Worm (Caenorhabditis elegans): ENCODE results near the gene ttr-26.

DNA sequence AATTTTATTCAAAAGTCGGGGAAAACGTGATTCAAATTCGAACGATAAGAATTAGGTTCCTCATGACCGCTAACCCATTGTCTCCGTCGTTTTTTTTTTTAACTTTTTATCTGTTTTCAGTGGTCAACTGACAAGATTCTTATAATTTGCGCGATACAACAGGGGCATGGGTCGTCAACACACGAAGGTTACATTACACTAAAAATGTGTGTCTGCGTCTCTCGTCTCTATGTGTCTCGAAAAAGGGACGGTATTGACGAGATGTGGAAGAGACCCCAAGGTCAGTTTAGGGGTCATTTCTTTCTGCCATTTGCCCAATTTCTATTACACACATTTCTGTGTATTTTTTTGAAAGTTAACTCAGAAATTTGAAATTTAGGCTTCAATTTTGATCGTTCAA lies 9.4 kb upstream of the ttr-26 start:
- TF ChIP-seq F10B5.3 (tag; optimal IDR thresholded peaks at IDR 0.05) (no peak), mdt-29 (GFP tag; IDR thresholded peaks at IDR 0.05) (no peak), ceh-62 (tag; optimal IDR thresholded peaks at IDR 0.05) (no peak), attf-4 (tag; optimal IDR thresholded peaks at IDR 0.05) (no peak), unc-62 (GFP tag; optimal IDR thresholded peaks at IDR 0.05 in 1 of 2) (peak in 1 of 2 experiments; percentile 3), unc-62 (tag; optimal IDR thresholded peaks at IDR 0.05) (no peak), zfp-3 (GFP tag; conservative IDR thresholded peaks at IDR 0.05) (no peak), nhr-76 (tag; optimal IDR thresholded peaks at IDR 0.05) (no peak), unc-130 (GFP tag; optimal IDR thresholded peaks at IDR 0.05) (no peak), mdl-1 (tag; optimal IDR thresholded peaks at IDR 0.05) (peak in 1 of 2 experiments; percentile 4)
